Worm (Caenorhabditis elegans) whole organism, mixed stage, embryonic: Measurements from ENCODE around the gene str-211.
A peak's percentile ranks its signal among the peaks of the same experiment; 100 is the strongest.

Experiments used
- M03D4.4 ChIP-seq: sonication (generic microtip); optimal IDR thresholded peaks from 2 replicates; lab custom pipeline; 2017; ENCODE audit warnings: mild to moderate bottlenecking, missing genetic modification characterization, missing compliant biosample characterization
- bed-3 ChIP-seq: fragments of 200-800 bp; sonication (Bioruptor generic); optimal IDR thresholded peaks from 3 replicates; lab custom pipeline; 2018; ENCODE audit warnings: mild to moderate bottlenecking, missing genetic modification characterization, moderate library complexity, missing compliant biosample characterization
- ceh-39 ChIP-seq: fragments of 150-350 bp; optimal IDR thresholded peaks from 2 replicates; lab custom pipeline; 2014; ENCODE audit warnings: missing biosample characterization, missing genetic modification characterization
- ceh-43 ChIP-seq: fragments of 200-800 bp; sonication (Bioruptor generic); optimal IDR thresholded peaks from 2 replicates; lab custom pipeline; 2018; ENCODE audit warnings: mild to moderate bottlenecking, missing genetic modification characterization, moderate library complexity, missing compliant biosample characterization
- ces-1 ChIP-seq: fragments of 150-350 bp; optimal IDR thresholded peaks from 2 replicates; lab custom pipeline; 2014; ENCODE audit warnings: missing biosample characterization, missing genetic modification reagents, missing genetic modification characterization
- cnd-1 ChIP-seq: fragments of 200-800 bp; sonication (Bioruptor generic); optimal IDR thresholded peaks from 2 replicates; lab custom pipeline; 2018; ENCODE audit warnings: mild to moderate bottlenecking, missing genetic modification characterization, missing compliant biosample characterization
- drap-1 ChIP-seq: fragments of 200-800 bp; sonication (Bioruptor generic); optimal IDR thresholded peaks from 3 replicates; lab custom pipeline; 2018; ENCODE audit warnings: mild to moderate bottlenecking, missing genetic modification characterization, missing compliant biosample characterization
- elt-1 ChIP-seq: sonication (generic microtip); optimal IDR thresholded peaks from 2 replicates; lab custom pipeline; 2017; ENCODE audit warnings: missing genetic modification characterization, mild to moderate bottlenecking, missing compliant biosample characterization, antibody characterized with exemption, moderate library complexity, borderline replicate concordance; ENCODE audit not compliant: insufficient read depth
- flh-1 ChIP-seq: fragments of 200-800 bp; sonication (Bioruptor generic); optimal IDR thresholded peaks from 2 replicates; lab custom pipeline; 2018; ENCODE audit warnings: mild to moderate bottlenecking, missing genetic modification characterization, moderate library complexity, missing compliant biosample characterization
- ham-2 ChIP-seq: fragments of 200-800 bp; sonication (Bioruptor generic); optimal IDR thresholded peaks from 2 replicates; lab custom pipeline; 2018; ENCODE audit warnings: mild to moderate bottlenecking, missing genetic modification characterization, missing compliant biosample characterization
- hlh-1 ChIP-seq: fragments of 150-350 bp; optimal IDR thresholded peaks from 2 replicates; lab custom pipeline; 2014; ENCODE audit warnings: missing biosample characterization, missing genetic modification reagents, missing genetic modification characterization
- lin-13 ChIP-seq: fragments of 150-350 bp; optimal IDR thresholded peaks from 2 replicates; lab custom pipeline; 2014; ENCODE audit warnings: missing biosample characterization, missing genetic modification characterization
- lin-32 ChIP-seq: fragments of 200-800 bp; sonication (Bioruptor generic); optimal IDR thresholded peaks from 2 replicates; lab custom pipeline; 2018; ENCODE audit warnings: mild to moderate bottlenecking, missing genetic modification characterization, missing compliant biosample characterization
- mab-5 ChIP-seq: fragments of 150-350 bp; optimal IDR thresholded peaks from 2 replicates; lab custom pipeline; 2014; ENCODE audit warnings: missing biosample characterization, missing genetic modification characterization
- mep-1 ChIP-seq: fragments of 150-350 bp; optimal IDR thresholded peaks from 2 replicates; lab custom pipeline; 2017; ENCODE audit warnings: missing biosample characterization, missing genetic modification reagents, missing genetic modification characterization, inconsistent platforms
- mls-2 ChIP-seq: sonication (generic microtip); optimal IDR thresholded peaks from 2 replicates; lab custom pipeline; 2016; ENCODE audit warnings: mild to moderate bottlenecking, missing genetic modification characterization, moderate library complexity, missing compliant biosample characterization
- nhr-2 ChIP-seq: fragments of 150-350 bp; optimal IDR thresholded peaks from 2 replicates; lab custom pipeline; 2014; ENCODE audit warnings: missing biosample characterization, missing genetic modification characterization
- nhr-237 ChIP-seq: fragments of 150-350 bp; optimal IDR thresholded peaks from 2 replicates; lab custom pipeline; 2014; ENCODE audit warnings: missing biosample characterization, missing genetic modification characterization
- nhr-76 ChIP-seq: sonication (generic microtip); optimal IDR thresholded peaks from 2 replicates; lab custom pipeline; 2017; ENCODE audit warnings: missing biosample characterization, missing genetic modification characterization
- pha-4 ChIP-seq: fragments of 150-350 bp; optimal IDR thresholded peaks from 2 replicates; lab custom pipeline; 2018; ENCODE audit warnings: missing biosample characterization, missing genetic modification reagents, missing genetic modification characterization
- sem-2 ChIP-seq: fragments of 200-800 bp; sonication (Bioruptor generic); optimal IDR thresholded peaks from 2 replicates; lab custom pipeline; 2018; ENCODE audit warnings: mild to moderate bottlenecking, missing genetic modification characterization, missing compliant biosample characterization
- snpc-4 ChIP-seq: fragments of 150-350 bp; optimal IDR thresholded peaks from 2 replicates; lab custom pipeline; 2014; ENCODE audit warnings: missing biosample characterization, missing genetic modification characterization
- sptf-1 ChIP-seq: sonication (generic microtip); optimal IDR thresholded peaks from 2 replicates; lab custom pipeline; 2017; ENCODE audit warnings: mild to moderate bottlenecking, missing genetic modification characterization, moderate library complexity, missing compliant biosample characterization
- tbx-8 ChIP-seq: fragments of 200-800 bp; sonication (Bioruptor generic); optimal IDR thresholded peaks from 2 replicates; lab custom pipeline; 2018; ENCODE audit warnings: mild to moderate bottlenecking, missing genetic modification characterization, moderate library complexity, missing compliant biosample characterization
- unc-120 ChIP-seq: sonication (generic microtip); optimal IDR thresholded peaks from 2 replicates; lab custom pipeline; 2017; ENCODE audit warnings: missing genetic modification characterization, missing compliant biosample characterization; ENCODE audit not compliant: poor library complexity, severe bottlenecking
- unc-39 ChIP-seq: fragments of 150-350 bp; optimal IDR thresholded peaks from 2 replicates; lab custom pipeline; 2014; ENCODE audit warnings: missing biosample characterization, missing genetic modification characterization
- unc-62 ChIP-seq: fragments of 150-350 bp; optimal IDR thresholded peaks from 2 replicates; lab custom pipeline; 2014; ENCODE audit warnings: missing biosample characterization, missing genetic modification reagents, missing genetic modification characterization
- zip-8 ChIP-seq: fragments of 150-350 bp; optimal IDR thresholded peaks from 2 replicates; lab custom pipeline; 2014; ENCODE audit warnings: missing biosample characterization, missing genetic modification characterization
- ztf-11 ChIP-seq: fragments of 150-350 bp; optimal IDR thresholded peaks from 2 replicates; lab custom pipeline; 2014; ENCODE audit warnings: missing biosample characterization, missing genetic modification characterization

Gene str-211

ce11 chrV:4968775-4969174 is 24.7 kb upstream of the str-211 start:
- TF ChIP-seq lin-32 (GFP tag; lab: Kevin White, UChicago): peak; percentile 45
- TF ChIP-seq hlh-1 (tag; lab: Kevin White, UChicago): peak; percentile 39
- no peak for TF ChIP-seq nhr-76 (tag; lab: Kevin White, UChicago)
- TF ChIP-seq tbx-8: no peak
- peak; percentile 97 for TF ChIP-seq elt-1 (tag; lab: Kevin White, UChicago)
- TF ChIP-seq nhr-2 (tag; lab: Kevin White, UChicago): peak; percentile 47
- TF ChIP-seq unc-62 (GFP tag; lab: Kevin White, UChicago): no peak

ce11 chrV:4967238-4967637 is 23.1 kb upstream of the str-211 start:
- TF ChIP-seq nhr-2 (tag; lab: Kevin White, UChicago): peak; percentile 52
- no peak for TF ChIP-seq elt-1 (tag; lab: Kevin White, UChicago)
- peak; percentile 57 for TF ChIP-seq mls-2 (tag; lab: Kevin White, UChicago)
- TF ChIP-seq unc-62 (GFP tag; lab: Kevin White, UChicago): peak; percentile 20
- peak; percentile 66 for TF ChIP-seq unc-39 (tag; lab: Kevin White, UChicago)
- TF ChIP-seq sem-2 (GFP tag; lab: Kevin White, UChicago): no peak
- TF ChIP-seq ceh-43 (GFP tag; lab: Kevin White, UChicago): peak; percentile 71
- TF ChIP-seq flh-1: no peak
- peak; percentile 9 for TF ChIP-seq unc-120
- TF ChIP-seq ces-1: peak; percentile 96
- peak; percentile 28 for TF ChIP-seq cnd-1 (tag; lab: Kevin White, UChicago)
- peak; percentile 38 for TF ChIP-seq sptf-1
- TF ChIP-seq ztf-11 (tag; lab: Kevin White, UChicago): no peak

ce11 chrV:4965790-4966189 is 21.7 kb upstream of the str-211 start:
- TF ChIP-seq pha-4 (tag; lab: Kevin White, UChicago): no peak
- no peak for TF ChIP-seq mls-2 (tag; lab: Kevin White, UChicago)
- peak; percentile 89 for TF ChIP-seq elt-1 (tag; lab: Kevin White, UChicago)
- TF ChIP-seq unc-39 (tag; lab: Kevin White, UChicago): no peak
- TF ChIP-seq cnd-1 (tag; lab: Kevin White, UChicago): no peak
- TF ChIP-seq tbx-8: no peak
- no peak for TF ChIP-seq lin-13 (tag; lab: Kevin White, UChicago)
- TF ChIP-seq ceh-39: no peak
- TF ChIP-seq zip-8 (tag; lab: Kevin White, UChicago): no peak
- TF ChIP-seq unc-62 (GFP tag; lab: Kevin White, UChicago): peak; percentile 7
- no peak for TF ChIP-seq snpc-4 (tag; lab: Kevin White, UChicago)
- no peak for TF ChIP-seq mab-5
- peak; percentile 21 for TF ChIP-seq sptf-1
- TF ChIP-seq mep-1 (tag; lab: Kevin White, UChicago): no peak
- TF ChIP-seq nhr-2 (tag; lab: Kevin White, UChicago): no peak
- TF ChIP-seq bed-3: no peak
- TF ChIP-seq hlh-1 (tag; lab: Kevin White, UChicago): no peak

ce11 chrV:4964671-4965420 is 20.7 kb upstream of the str-211 start:
- TF ChIP-seq ceh-39 (no peak), zip-8 (tag; lab: Kevin White, UChicago) (peak; percentile 98)

ce11 chrV:4964020-4964635 is 20.0 kb upstream of the str-211 start:
- TF ChIP-seq unc-120: peak; percentile 70
- peak; percentile 76 for TF ChIP-seq sptf-1
- TF ChIP-seq ztf-11 (tag; lab: Kevin White, UChicago): peak; percentile 73
- TF ChIP-seq ceh-43 (GFP tag; lab: Kevin White, UChicago): peak; percentile 2
- TF ChIP-seq drap-1: no peak
- peak; percentile 69 for TF ChIP-seq hlh-1 (tag; lab: Kevin White, UChicago)
- peak; percentile 74 for TF ChIP-seq mls-2 (tag; lab: Kevin White, UChicago)
- TF ChIP-seq unc-62 (GFP tag; lab: Kevin White, UChicago): peak; percentile 63
- TF ChIP-seq M03D4.4 (tag; lab: Kevin White, UChicago): peak; percentile 64
- TF ChIP-seq nhr-237 (tag; lab: Kevin White, UChicago): no peak
- TF ChIP-seq lin-32 (GFP tag; lab: Kevin White, UChicago): peak; percentile 78
- TF ChIP-seq cnd-1 (tag; lab: Kevin White, UChicago): peak; percentile 78
- TF ChIP-seq nhr-2 (tag; lab: Kevin White, UChicago): peak; percentile 72
- peak; percentile 53 for TF ChIP-seq ham-2 (GFP tag; lab: Kevin White, UChicago)
- no peak for TF ChIP-seq lin-13 (tag; lab: Kevin White, UChicago)
